Worm (Caenorhabditis elegans) whole organism, early embryonic: ENCODE data around the gene F52D2.5.

Experiments used
- B0310.2 ChIP-seq: sonication (generic microtip); optimal IDR thresholded peaks from 2 replicates; lab custom pipeline; 2016; ENCODE audit warnings: mild to moderate bottlenecking, missing genetic modification characterization, missing compliant biosample characterization
- F13C5.2 ChIP-seq: sonication (generic microtip); optimal IDR thresholded peaks from 2 replicates; lab custom pipeline; 2017; ENCODE audit warnings: mild to moderate bottlenecking, missing genetic modification characterization, inconsistent platforms, missing compliant biosample characterization
- aly-1 ChIP-seq: sonication (generic microtip); optimal IDR thresholded peaks from 2 replicates; lab custom pipeline; 2016; ENCODE audit warnings: missing genetic modification characterization, missing compliant biosample characterization
- ama-1 ChIP-seq: fragments of 150-350 bp; optimal IDR thresholded peaks from 2 replicates; lab custom pipeline; 2014
- ceh-13 ChIP-seq: fragments of 200-800 bp; sonication (Bioruptor generic); optimal IDR thresholded peaks from 2 replicates; lab custom pipeline; 2018; ENCODE audit warnings: mild to moderate bottlenecking, missing genetic modification characterization, missing compliant biosample characterization
- ceh-36 ChIP-seq: sonication (generic microtip); optimal IDR thresholded peaks from 2 replicates; lab custom pipeline; 2016; ENCODE audit warnings: missing genetic modification characterization, inconsistent platforms, missing compliant biosample characterization
- ets-7 ChIP-seq: sonication (generic microtip); optimal IDR thresholded peaks from 2 replicates; lab custom pipeline; 2016; ENCODE audit warnings: missing genotype, missing genetic modification characterization, missing compliant biosample characterization
- flt-1 ChIP-seq: fragments of 200-800 bp; sonication (Bioruptor generic); IDR thresholded peaks from 2 replicates; pipeline ENCODE4 v1.3.6; 2022; ENCODE audit warnings: missing genetic modification characterization, missing compliant biosample characterization
- hmbx-1 ChIP-seq: sonication (generic microtip); optimal IDR thresholded peaks from 2 replicates; lab custom pipeline; 2016; ENCODE audit warnings: mild to moderate bottlenecking, missing genetic modification characterization, missing compliant biosample characterization
- hmg-4 ChIP-seq: fragments of 200-800 bp; sonication (Bioruptor generic); optimal IDR thresholded peaks from 2 replicates; lab custom pipeline; 2018; ENCODE audit warnings: mild to moderate bottlenecking, missing genetic modification characterization, missing compliant biosample characterization
- hnd-1 ChIP-seq: sonication (generic microtip); optimal IDR thresholded peaks from 2 replicates; lab custom pipeline; 2016; ENCODE audit warnings: missing genetic modification characterization, missing compliant biosample characterization
- pes-1 ChIP-seq: fragments of 200-800 bp; sonication (Bioruptor generic); IDR thresholded peaks from 2 replicates; pipeline ENCODE4 v1.3.6; 2022; ENCODE audit warnings: missing genetic modification reagents, missing genetic modification characterization, missing compliant biosample characterization
- scrt-1 ChIP-seq: fragments of 200-800 bp; sonication (Bioruptor generic); IDR thresholded peaks from 2 replicates; pipeline ENCODE4 v1.3.6; 2022; ENCODE audit warnings: missing genetic modification characterization, missing compliant biosample characterization
- sea-1 ChIP-seq: fragments of 200-800 bp; sonication (Bioruptor generic); conservative IDR thresholded peaks from 2 replicates; pipeline ENCODE4 v1.3.6; 2022; ENCODE audit warnings: missing genetic modification characterization, missing compliant biosample characterization
- tbx-11 ChIP-seq: fragments of 200-800 bp; sonication (Bioruptor generic); IDR thresholded peaks from 2 replicates; pipeline ENCODE4 v1.3.6; 2022; ENCODE audit warnings: missing genetic modification characterization, missing compliant biosample characterization
- tbx-37 ChIP-seq: fragments of 200-800 bp; sonication (Bioruptor generic); conservative IDR thresholded peaks from 2 replicates; pipeline ENCODE4 v1.3.6; 2022; ENCODE audit warnings: missing genetic modification reagents, missing genetic modification characterization, missing compliant biosample characterization
- tra-4 ChIP-seq: sonication (generic microtip); optimal IDR thresholded peaks from 2 replicates; lab custom pipeline; 2017; ENCODE audit warnings: missing genetic modification characterization, missing compliant biosample characterization

F52D2.5 gene

ce11 chrX:1974699-1975098 is at the start of gene F52D2.5:
Gene F52D2.5, minus strand, starts transcription at chrX:1974799.
- TF ChIP-seq B0310.2 (no peak), hmbx-1 (no peak)

DNA sequence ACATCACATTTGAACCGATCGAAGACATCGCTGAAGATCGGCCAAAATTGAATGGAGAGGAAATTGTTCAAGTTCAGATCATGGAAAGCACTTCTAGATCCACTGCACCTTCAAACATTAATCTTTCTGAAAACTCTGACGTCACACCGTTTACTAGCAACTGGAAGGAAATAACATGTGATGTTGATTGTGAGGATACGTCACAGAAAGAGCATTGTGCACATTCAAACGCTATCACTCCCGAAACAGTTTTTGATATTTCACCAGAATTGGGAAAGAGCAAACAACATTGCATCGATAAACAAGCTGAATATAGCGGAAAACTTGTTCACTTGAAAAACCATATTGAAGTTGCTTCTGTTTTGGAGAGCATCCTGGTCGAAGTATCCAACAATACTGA is 47.0 kb upstream of the F52D2.5 start:
- TF ChIP-seq tra-4 (tag; lab: Kevin White, UChicago) = no peak
- TF ChIP-seq ama-1 (lab: Kevin White, UChicago) = no peak
- TF ChIP-seq B0310.2 = no peak
- TF ChIP-seq flt-1 (GFP tag; lab: Robert Waterston, UW) = no peak
- TF ChIP-seq tbx-11 (GFP tag; lab: Robert Waterston, UW) = no peak
- TF ChIP-seq hnd-1 (tag; lab: Kevin White, UChicago) = no peak
- TF ChIP-seq pes-1 (GFP tag; lab: Robert Waterston, UW) = no peak
- no peak for TF ChIP-seq hmg-4

DNA sequence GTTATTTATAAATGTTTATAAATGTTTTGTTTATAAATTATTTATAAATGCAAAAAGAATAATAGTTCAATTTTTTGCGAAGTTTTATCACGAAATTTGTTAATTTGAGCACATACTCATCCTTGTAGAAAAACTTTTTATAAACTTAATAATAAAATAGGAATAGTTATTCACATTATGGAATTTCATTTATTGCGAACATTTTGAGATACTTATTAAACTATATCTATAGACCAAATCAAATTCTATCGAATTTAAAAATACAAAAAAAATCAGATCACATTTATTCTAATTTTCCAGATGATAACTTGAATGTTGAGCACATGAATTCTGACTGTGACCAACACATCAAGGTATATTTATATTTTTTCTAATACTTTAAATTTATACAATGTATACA is 44.2 kb upstream of the F52D2.5 start, which contains the start of gene Y102A11A.3:
TSS of gene Y102A11A.3 (plus strand) at position 301 of the 400 bp plus-strand sequence.
- TF ChIP-seq flt-1 (GFP tag; lab: Robert Waterston, UW) (no peak), pes-1 (GFP tag; lab: Robert Waterston, UW) (no peak), F13C5.2 (tag; lab: Kevin White, UChicago) (no peak), ceh-36 (tag; lab: Kevin White, UChicago) (no peak), B0310.2 (no peak), ama-1 (lab: Kevin White, UChicago) (no peak), aly-1 (tag; lab: Kevin White, UChicago) (no peak), sea-1 (GFP tag; lab: Robert Waterston, UW) (no peak), hnd-1 (tag; lab: Kevin White, UChicago) (no peak), ets-7 (no peak), scrt-1 (GFP tag; lab: Robert Waterston, UW) (no peak)

DNA sequence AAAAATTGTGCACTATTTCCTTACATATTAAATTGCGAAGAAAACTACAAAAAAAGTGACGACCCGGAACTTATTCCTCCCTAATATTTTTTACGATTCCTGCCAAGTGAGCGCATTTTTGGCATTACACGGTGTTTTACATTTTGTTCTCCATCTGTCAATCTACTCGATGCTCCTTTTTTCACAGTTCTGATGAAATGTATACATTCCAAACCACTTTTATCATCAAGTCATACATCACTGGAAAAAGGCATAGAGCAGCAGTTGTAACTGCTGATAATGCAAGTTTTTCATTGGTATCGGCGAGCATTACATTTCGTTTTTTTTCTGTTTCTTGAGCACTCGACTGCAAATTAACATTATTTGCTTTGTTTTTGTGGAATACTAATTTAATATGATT is 43.6 kb upstream of the F52D2.5 start:
- TF ChIP-seq scrt-1 (GFP tag; lab: Robert Waterston, UW) (no peak), ceh-36 (tag; lab: Kevin White, UChicago) (no peak), aly-1 (tag; lab: Kevin White, UChicago) (no peak), B0310.2 (no peak), tbx-11 (GFP tag; lab: Robert Waterston, UW) (no peak), hmg-4 (no peak), pes-1 (GFP tag; lab: Robert Waterston, UW) (no peak), tbx-37 (no peak), ama-1 (lab: Kevin White, UChicago) (no peak), sea-1 (GFP tag; lab: Robert Waterston, UW) (no peak), hnd-1 (tag; lab: Kevin White, UChicago) (no peak), tra-4 (tag; lab: Kevin White, UChicago) (no peak), ets-7 (no peak), hmbx-1 (no peak), flt-1 (GFP tag; lab: Robert Waterston, UW) (no peak), F13C5.2 (tag; lab: Kevin White, UChicago) (no peak)

ce11 chrX:2014521-2014920 is 39.9 kb upstream of the F52D2.5 start:
- TF ChIP-seq hmbx-1 = no peak

DNA sequence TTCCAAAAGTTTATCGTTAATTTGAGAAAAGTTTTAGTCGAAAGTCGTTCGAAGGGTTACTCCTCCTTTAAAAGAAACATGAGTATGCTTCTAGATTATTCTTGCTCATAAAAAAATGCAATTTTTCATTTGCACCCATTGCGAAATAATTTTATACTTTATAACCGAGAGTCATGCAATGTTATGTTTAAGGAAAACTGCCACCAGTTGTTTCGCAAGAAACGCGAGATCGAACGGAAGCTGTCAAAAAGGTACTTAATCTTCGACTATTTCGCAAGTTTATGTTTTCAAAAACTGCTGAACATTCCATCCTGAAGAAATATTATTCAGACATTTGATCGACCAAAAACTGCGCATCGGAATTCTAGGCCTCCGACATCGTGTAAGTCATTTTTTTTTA is 39.3 kb upstream of the F52D2.5 start:
- TF ChIP-seq scrt-1 (GFP tag; lab: Robert Waterston, UW) = no peak
- TF ChIP-seq F13C5.2 (tag; lab: Kevin White, UChicago) = no peak
- TF ChIP-seq ceh-13 (GFP tag; lab: Kevin White, UChicago) = no peak
- TF ChIP-seq sea-1 (GFP tag; lab: Robert Waterston, UW) = no peak
- TF ChIP-seq pes-1 (GFP tag; lab: Robert Waterston, UW) = no peak
- no peak for TF ChIP-seq flt-1 (GFP tag; lab: Robert Waterston, UW)
- no peak for TF ChIP-seq ets-7
- no peak for TF ChIP-seq hmg-4
- TF ChIP-seq ama-1 (lab: Kevin White, UChicago) = no peak
- TF ChIP-seq aly-1 (tag; lab: Kevin White, UChicago) = no peak
- TF ChIP-seq tra-4 (tag; lab: Kevin White, UChicago) = no peak
- no peak for TF ChIP-seq B0310.2
- no peak for TF ChIP-seq tbx-37
- no peak for TF ChIP-seq hnd-1 (tag; lab: Kevin White, UChicago)
- no peak for TF ChIP-seq hmbx-1

- TF ChIP-seq scrt-1 (GFP tag; lab: Robert Waterston, UW) (no peak), tra-4 (tag; lab: Kevin White, UChicago) (no peak), ceh-36 (tag; lab: Kevin White, UChicago) (no peak), pes-1 (GFP tag; lab: Robert Waterston, UW) (no peak), hmg-4 (no peak), F13C5.2 (tag; lab: Kevin White, UChicago) (no peak), B0310.2 (no peak), ama-1 (lab: Kevin White, UChicago) (no peak), hmbx-1 (no peak), sea-1 (GFP tag; lab: Robert Waterston, UW) (no peak), tbx-11 (GFP tag; lab: Robert Waterston, UW) (no peak), aly-1 (tag; lab: Kevin White, UChicago) (no peak)
Observed at ce11 chrX:2012491-2013201, 38.0 kb upstream of the F52D2.5 start, which contains the start of gene Y102A11A.9. Gene Y102A11A.9, plus strand, starts transcription at chrX:2013151.

ce11 chrX:2000517-2000916 is 25.9 kb upstream of the F52D2.5 start:
- no peak for TF ChIP-seq scrt-1 (GFP tag; lab: Robert Waterston, UW)
- no peak for TF ChIP-seq B0310.2
- TF ChIP-seq tbx-11 (GFP tag; lab: Robert Waterston, UW) = no peak
- no peak for TF ChIP-seq sea-1 (GFP tag; lab: Robert Waterston, UW)
- TF ChIP-seq ets-7 = no peak
- TF ChIP-seq hnd-1 (tag; lab: Kevin White, UChicago) = no peak
- TF ChIP-seq ceh-36 (tag; lab: Kevin White, UChicago) = no peak
- no peak for TF ChIP-seq tra-4 (tag; lab: Kevin White, UChicago)
- no peak for TF ChIP-seq tbx-37
- no peak for TF ChIP-seq aly-1 (tag; lab: Kevin White, UChicago)
